Worm (Caenorhabditis elegans) whole organism, L4 larva: ENCODE measurements around the gene brf-1.
A peak's percentile ranks its signal among the peaks of the same experiment; 100 is the strongest.

ENCODE experiments used
- F10B5.3 ChIP-seq: sonication (generic microtip); optimal IDR thresholded peaks from 2 replicates; lab custom pipeline; 2016; ENCODE audit warnings: mild to moderate bottlenecking, missing genetic modification characterization, missing compliant biosample characterization
- Y105C5A.15 ChIP-seq: fragments of 200-800 bp; sonication (Bioruptor generic); IDR thresholded peaks from 2 replicates; pipeline ENCODE4 v1.3.6; 2022; ENCODE audit warnings: missing genetic modification characterization, missing compliant biosample characterization
- Y5F2A.4 ChIP-seq: fragments of 200-800 bp; sonication (Bioruptor generic); optimal IDR thresholded peaks from 2 replicates; lab custom pipeline; 2018; ENCODE audit warnings: mild to moderate bottlenecking, missing genetic modification characterization, missing compliant biosample characterization
- aha-1 ChIP-seq: fragments of 150-350 bp; peaks from one replicate; lab custom pipeline; 2014; ENCODE audit warnings: missing biosample characterization, missing genetic modification characterization
- ceh-20 ChIP-seq: fragments of 200-800 bp; sonication (Bioruptor generic); IDR thresholded peaks from 2 replicates; pipeline ENCODE4 v1.3.6; 2022; ENCODE audit warnings: missing genetic modification reagents, missing genetic modification characterization, missing compliant biosample characterization
- ceh-32 ChIP-seq: sonication (generic microtip); optimal IDR thresholded peaks from 2 replicates; lab custom pipeline; 2016; ENCODE audit warnings: mild to moderate bottlenecking, missing genetic modification characterization, missing compliant biosample characterization; ENCODE audit not compliant: poor library complexity
- ceh-44 ChIP-seq: fragments of 200-800 bp; sonication (Bioruptor generic); IDR thresholded peaks from 2 replicates; pipeline ENCODE4 v1.3.6; 2022; ENCODE audit warnings: missing genetic modification reagents, missing genetic modification characterization, missing compliant biosample characterization
- ceh-82 ChIP-seq: sonication (generic microtip); optimal IDR thresholded peaks from 2 replicates; lab custom pipeline; 2017; ENCODE audit warnings: missing biosample characterization, missing genetic modification characterization
- ces-1 ChIP-seq: fragments of 150-350 bp; sonication (generic microtip); optimal IDR thresholded peaks from 4 replicates; lab custom pipeline; 2014; ENCODE audit warnings: missing biosample characterization, missing genetic modification reagents, missing genetic modification characterization
- ctbp-1 ChIP-seq: fragments of 200-800 bp; sonication (Bioruptor generic); IDR thresholded peaks from 2 replicates; pipeline ENCODE4 v1.3.6; 2022; ENCODE audit warnings: missing genetic modification reagents, missing genetic modification characterization, missing compliant biosample characterization
- daf-12 ChIP-seq: fragments of 150-350 bp; optimal IDR thresholded peaks from 2 replicates; lab custom pipeline; 2014; ENCODE audit warnings: missing biosample characterization, missing genetic modification reagents, missing genetic modification characterization
- daf-16 ChIP-seq, 3 experiments: sonication (generic microtip); optimal IDR thresholded peaks; 2 replicates each; lab custom pipeline; 2016 to 2017; ENCODE audit warnings: missing genetic modification characterization in 3 of 3, missing genetic modification reagents in 3 of 3, mild to moderate bottlenecking in 2 of 3, missing compliant biosample characterization in 2 of 3, missing biosample characterization in 1 of 3, moderate library complexity in 1 of 3
- daf-19 ChIP-seq: fragments of 200-800 bp; sonication (Bioruptor generic); conservative IDR thresholded peaks from 2 replicates; pipeline ENCODE4 v1.3.6; 2022; ENCODE audit warnings: missing genetic modification characterization, missing compliant biosample characterization
- daf-8 ChIP-seq: fragments of 200-800 bp; sonication (Bioruptor generic); IDR thresholded peaks from 2 replicates; pipeline ENCODE4 v1.3.6; 2022; ENCODE audit warnings: missing genetic modification characterization, missing compliant biosample characterization
- dmd-8 ChIP-seq: fragments of 200-800 bp; sonication (Bioruptor generic); IDR thresholded peaks from 2 replicates; pipeline ENCODE4 v1.3.6; 2022; ENCODE audit warnings: missing genetic modification characterization, missing compliant biosample characterization
- egl-27 ChIP-seq: sonication (generic microtip); optimal IDR thresholded peaks from 3 replicates; lab custom pipeline; 2017; ENCODE audit warnings: missing biosample characterization, missing genetic modification reagents, missing genetic modification characterization
- fos-1 ChIP-seq: fragments of 150-350 bp; optimal IDR thresholded peaks from 2 replicates; lab custom pipeline; 2014; ENCODE audit warnings: missing biosample characterization, missing genetic modification characterization
- hif-1 ChIP-seq, 2 experiments: sonication (generic microtip); optimal IDR thresholded peaks; 2 replicates each; lab custom pipeline; 2016 to 2017; ENCODE audit warnings: missing compliant biosample characterization in 2 of 2, missing genetic modification characterization in 2 of 2, missing genetic modification reagents in 2 of 2, missing genotype in 2 of 2, mild to moderate bottlenecking in 1 of 2
- hlh-11 ChIP-seq: fragments of 200-800 bp; sonication (Bioruptor generic); optimal IDR thresholded peaks from 2 replicates; lab custom pipeline; 2018; ENCODE audit warnings: mild to moderate bottlenecking, missing genetic modification characterization, missing compliant biosample characterization
- hlh-30 ChIP-seq: sonication (generic microtip); optimal IDR thresholded peaks from 2 replicates; lab custom pipeline; 2017; ENCODE audit warnings: antibody characterized with exemption, mild to moderate bottlenecking, missing genetic modification characterization, missing compliant biosample characterization; ENCODE audit not compliant: insufficient read depth
- lim-7 ChIP-seq: fragments of 200-800 bp; sonication (Bioruptor generic); IDR thresholded peaks from 2 replicates; pipeline ENCODE4 v1.3.6; 2022; ENCODE audit warnings: missing genetic modification characterization, missing compliant biosample characterization
- lin-13 ChIP-seq: fragments of 150-350 bp; optimal IDR thresholded peaks from 2 replicates; lab custom pipeline; 2014; ENCODE audit warnings: missing biosample characterization, missing genetic modification reagents, missing genetic modification characterization
- lin-29 ChIP-seq: fragments of 200-800 bp; sonication (Bioruptor generic); IDR thresholded peaks from 2 replicates; pipeline ENCODE4 v1.3.6; 2022; ENCODE audit warnings: missing genetic modification reagents, missing genetic modification characterization, missing compliant biosample characterization
- lin-39 ChIP-seq: fragments of 150-350 bp; optimal IDR thresholded peaks from 2 replicates; lab custom pipeline; 2014; ENCODE audit warnings: missing biosample characterization, missing genetic modification reagents, missing genetic modification characterization
- lsy-2 ChIP-seq, 2 experiments: fragments of 150-350 bp in 1 of 2; sonication (generic microtip) in 1 of 2; optimal IDR thresholded peaks; 2 replicates each; lab custom pipeline; 2014 to 2017; ENCODE audit warnings: missing biosample characterization in 2 of 2, missing genetic modification characterization in 2 of 2
- mdl-1 ChIP-seq, 2 experiments: fragments of 150-350 bp in 1 of 2; sonication (generic microtip) in 1 of 2; optimal IDR thresholded peaks; 2 replicates each; lab custom pipeline; 2014 to 2017; ENCODE audit warnings: missing biosample characterization in 2 of 2, missing genetic modification characterization in 2 of 2
- mep-1 ChIP-seq: fragments of 150-350 bp; sonication (generic microtip); optimal IDR thresholded peaks from 3 replicates; lab custom pipeline; 2014; ENCODE audit warnings: missing biosample characterization, missing genetic modification characterization
- nhr-102 ChIP-seq: sonication (generic microtip); optimal IDR thresholded peaks from 2 replicates; lab custom pipeline; 2016; ENCODE audit warnings: mild to moderate bottlenecking, missing genetic modification characterization, moderate library complexity, missing compliant biosample characterization
- nhr-11 ChIP-seq: fragments of 150-350 bp; optimal IDR thresholded peaks from 2 replicates; lab custom pipeline; 2014; ENCODE audit warnings: missing biosample characterization, missing genetic modification characterization
- nhr-111 ChIP-seq: fragments of 200-800 bp; sonication (Bioruptor generic); optimal IDR thresholded peaks from 2 replicates; lab custom pipeline; 2018; ENCODE audit warnings: mild to moderate bottlenecking, missing genetic modification characterization, missing compliant biosample characterization
- nhr-25 ChIP-seq: sonication (generic microtip); optimal IDR thresholded peaks from 2 replicates; lab custom pipeline; 2017; ENCODE audit warnings: missing genetic modification characterization, mild to moderate bottlenecking, missing compliant biosample characterization, antibody characterized with exemption, moderate library complexity, borderline replicate concordance; ENCODE audit not compliant: insufficient read depth
- nhr-48 ChIP-seq: sonication (generic microtip); optimal IDR thresholded peaks from 2 replicates; lab custom pipeline; 2016; ENCODE audit warnings: mild to moderate bottlenecking, missing genetic modification characterization, missing compliant biosample characterization
- nhr-77 ChIP-seq: fragments of 150-350 bp; optimal IDR thresholded peaks from 2 replicates; lab custom pipeline; 2014; ENCODE audit warnings: missing biosample characterization, missing genetic modification characterization
- pha-4 ChIP-seq, 2 experiments: fragments of 150-350 bp in 1 of 2; fragments of 200-800 bp in 1 of 2; sonication (Bioruptor generic) in 1 of 2; IDR thresholded peaks in 1 of 2; optimal IDR thresholded peaks in 1 of 2; 2 replicates each; pipeline versions ENCODE4 v1.3.6 to Lab custom; 2014 to 2022; ENCODE audit warnings: missing genetic modification characterization in 2 of 2, missing genetic modification reagents in 2 of 2, missing biosample characterization in 1 of 2, missing compliant biosample characterization in 1 of 2
- rbr-2 ChIP-seq: sonication (generic microtip); optimal IDR thresholded peaks from 2 replicates; lab custom pipeline; 2016; ENCODE audit warnings: missing genotype, missing genetic modification characterization, missing compliant biosample characterization
- sdz-12 ChIP-seq: fragments of 200-800 bp; sonication (Bioruptor generic); optimal IDR thresholded peaks from 2 replicates; lab custom pipeline; 2018; ENCODE audit warnings: mild to moderate bottlenecking, missing genetic modification characterization, missing compliant biosample characterization
- set-16 ChIP-seq: fragments of 200-800 bp; sonication (Bioruptor generic); IDR thresholded peaks from 2 replicates; pipeline ENCODE4 v1.3.6; 2022; ENCODE audit warnings: missing genetic modification reagents, missing genetic modification characterization, missing compliant biosample characterization
- snpc-1.2 ChIP-seq: fragments of 200-800 bp; sonication (Bioruptor generic); IDR thresholded peaks from 2 replicates; pipeline ENCODE4 v1.3.6; 2022; ENCODE audit warnings: missing genetic modification reagents, missing genetic modification characterization, missing compliant biosample characterization
- snpc-4 ChIP-seq: fragments of 150-350 bp; optimal IDR thresholded peaks from 2 replicates; lab custom pipeline; 2014; ENCODE audit warnings: missing biosample characterization, missing genetic modification characterization
- unc-130 ChIP-seq: sonication (generic microtip); optimal IDR thresholded peaks from 2 replicates; lab custom pipeline; 2016; ENCODE audit warnings: missing genetic modification reagents, missing genetic modification characterization, missing compliant biosample characterization
- unc-62 ChIP-seq, 3 experiments: fragments of 150-350 bp in 1 of 3; sonication (generic microtip); optimal IDR thresholded peaks in 2 of 3; peaks in 1 of 3; 1 replicate in 1 of 3; 2 replicates in 2 of 3; lab custom pipeline; 2014 to 2017; ENCODE audit warnings: missing biosample characterization in 3 of 3, missing genetic modification characterization in 3 of 3, missing genetic modification reagents in 3 of 3, missing genotype in 1 of 3
- vab-7 ChIP-seq: fragments of 200-800 bp; sonication (Bioruptor generic); IDR thresholded peaks from 2 replicates; pipeline ENCODE4 v1.3.6; 2022; ENCODE audit warnings: missing genetic modification reagents, missing genetic modification characterization, missing compliant biosample characterization
- zip-11 ChIP-seq: fragments of 200-800 bp; sonication (Bioruptor generic); IDR thresholded peaks from 2 replicates; pipeline ENCODE4 v1.3.6; 2022; ENCODE audit warnings: missing genetic modification characterization, missing compliant biosample characterization
- ztf-7 ChIP-seq: fragments of 150-350 bp; optimal IDR thresholded peaks from 2 replicates; lab custom pipeline; 2014; ENCODE audit warnings: missing biosample characterization, missing genetic modification characterization

The brf-1 gene

DNA sequence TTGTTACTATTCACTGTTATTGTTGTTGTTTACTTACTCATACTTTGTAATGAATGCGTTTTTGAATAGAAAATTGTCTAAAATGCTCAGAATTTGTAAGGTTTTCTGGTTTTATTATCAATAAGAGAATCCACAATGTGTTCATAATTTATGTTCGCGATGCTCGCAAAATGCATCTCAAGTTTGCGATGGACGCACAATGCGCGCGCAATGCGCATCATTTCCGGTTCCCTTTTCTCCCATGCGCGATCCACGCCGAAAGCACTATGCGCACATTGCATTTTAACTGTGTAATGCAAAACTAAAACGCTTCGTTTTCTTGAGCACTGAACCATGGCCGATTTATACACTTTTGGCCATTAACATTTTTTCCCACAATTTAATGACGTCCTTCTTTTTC is 13.8 kb downstream of the brf-1 start (continued):
- TF ChIP-seq unc-130 (GFP tag; lab: Kevin White, UChicago) (no peak), snpc-4 (tag; lab: Kevin White, UChicago) (no peak), ces-1 (no peak), sdz-12 (GFP tag; lab: Kevin White, UChicago) (no peak), daf-19 (peak; percentile 67; the same call in 1 of the 2 replicates)

- TF ChIP-seq nhr-25 (tag; lab: Kevin White, UChicago) (no peak), dmd-8 (GFP tag; lab: Robert Waterston, UW) (0 out of 2 replicates have a peak, but pooled peaks have one; percentile 43), mdl-1 (tag; optimal IDR thresholded peaks at IDR 0.05; lab: Kevin White, UChicago) (peak in 1 of 2 experiments; percentile 20), unc-62 (GFP tag; optimal IDR thresholded peaks at IDR 0.05 in 1 of 2; lab: Kevin White, UChicago) (peak in 1 of 2 experiments; percentile 66), unc-62 (tag; optimal IDR thresholded peaks at IDR 0.05; lab: Kevin White, UChicago) (no peak), hif-1 (tag; optimal IDR thresholded peaks at IDR 0.05; lab: Kevin White, UChicago) (peak in 1 of 2 experiments; percentile 21), daf-16 (GFP tag; optimal IDR thresholded peaks at IDR 0.05; lab: Kevin White, UChicago) (peak in 1 of 2 experiments; percentile 90), daf-16 (tag; optimal IDR thresholded peaks at IDR 0.05; lab: Kevin White, UChicago) (no peak), ceh-32 (no peak), nhr-11 (tag; lab: Kevin White, UChicago) (peak; percentile 85), fos-1 (tag; lab: Kevin White, UChicago) (no peak), daf-8 (GFP tag; lab: Robert Waterston, UW) (no peak), nhr-48 (no peak), set-16 (no peak), daf-12 (tag; lab: Kevin White, UChicago) (no peak), ceh-82 (tag; lab: Kevin White, UChicago) (no peak), zip-11 (no peak), nhr-111 (GFP tag; lab: Kevin White, UChicago) (no peak), mep-1 (tag; lab: Kevin White, UChicago) (peak; percentile 18), lsy-2 (tag; optimal IDR thresholded peaks at IDR 0.05; lab: Kevin White, UChicago) (peak in 1 of 2 experiments; percentile 15), unc-130 (GFP tag; lab: Kevin White, UChicago) (no peak), lin-13 (no peak), lin-29 (GFP tag; lab: Robert Waterston, UW) (no peak), vab-7 (GFP tag; lab: Robert Waterston, UW) (no peak), nhr-77 (tag; lab: Kevin White, UChicago) (no peak), aha-1 (tag; lab: Kevin White, UChicago) (peak; percentile 99), lim-7 (GFP tag; lab: Robert Waterston, UW) (no peak), pha-4 (GFP tag; IDR thresholded peaks at IDR 0.05; lab: Robert Waterston, UW) (no peak), pha-4 (tag; optimal IDR thresholded peaks at IDR 0.05; lab: Kevin White, UChicago) (no peak), hlh-30 (peak; percentile 64), hlh-11 (tag; lab: Kevin White, UChicago) (peak; percentile 75), lin-39 (tag; lab: Kevin White, UChicago) (peak; percentile 25), nhr-102 (tag; lab: Kevin White, UChicago) (no peak), ceh-44 (no peak), ceh-20 (GFP tag; lab: Robert Waterston, UW) (peak; percentile 38; the same call in 1 of the 2 replicates), Y105C5A.15 (GFP tag; lab: Robert Waterston, UW) (no peak), ctbp-1 (GFP tag; lab: Robert Waterston, UW) (peak; percentile 37; the same call in 1 of the 2 replicates), ztf-7 (no peak), rbr-2 (tag; lab: Kevin White, UChicago) (no peak), Y5F2A.4 (GFP tag; lab: Kevin White, UChicago) (no peak), F10B5.3 (tag; lab: Kevin White, UChicago) (no peak), egl-27 (tag; lab: Kevin White, UChicago) (no peak), snpc-1.2 (GFP tag; lab: Robert Waterston, UW) (no peak)
Measured at ce11 chrII:7323317-7323716, 17.7 kb downstream of the brf-1 start.
